Worm (Caenorhabditis elegans) whole organism, L1 larva: ENCODE results near the gene copb-2.
A peak's percentile ranks its signal among the peaks of the same experiment; 100 is the strongest.

Source experiments
- C04F5.9 ChIP-seq: sonication (generic microtip); optimal IDR thresholded peaks from 2 replicates; lab custom pipeline; 2016; ENCODE audit warnings: missing genetic modification characterization, missing compliant biosample characterization
- C16A3.4 ChIP-seq: fragments of 150-350 bp; optimal IDR thresholded peaks from 2 replicates; lab custom pipeline; 2014; ENCODE audit warnings: missing biosample characterization, missing genetic modification characterization
- C34B4.2 ChIP-seq: sonication (generic microtip); optimal IDR thresholded peaks from 2 replicates; lab custom pipeline; 2017; ENCODE audit warnings: mild to moderate bottlenecking, missing genetic modification characterization, missing compliant biosample characterization
- F16B12.6 ChIP-seq: fragments of 150-350 bp; optimal IDR thresholded peaks from 2 replicates; lab custom pipeline; 2014; ENCODE audit warnings: missing biosample characterization, missing genetic modification characterization
- Y116A8C.19 ChIP-seq: sonication (generic microtip); optimal IDR thresholded peaks from 2 replicates; lab custom pipeline; 2016; ENCODE audit warnings: missing compliant biosample characterization, missing genetic modification characterization, borderline replicate concordance
- aly-2 ChIP-seq: fragments of 150-350 bp; optimal IDR thresholded peaks from 2 replicates; lab custom pipeline; 2014; ENCODE audit warnings: missing biosample characterization, missing genetic modification characterization
- ama-1 ChIP-seq: fragments of 150-350 bp; optimal IDR thresholded peaks from 2 replicates; lab custom pipeline; 2014
- ceh-63 ChIP-seq: fragments of 200-800 bp; sonication (Bioruptor generic); optimal IDR thresholded peaks from 2 replicates; lab custom pipeline; 2018; ENCODE audit warnings: mild to moderate bottlenecking, missing genetic modification characterization, missing compliant biosample characterization
- ceh-90 ChIP-seq: sonication (generic microtip); optimal IDR thresholded peaks from 2 replicates; lab custom pipeline; 2016; ENCODE audit warnings: missing genetic modification characterization, missing compliant biosample characterization
- ces-1 ChIP-seq: fragments of 150-350 bp; optimal IDR thresholded peaks from 2 replicates; lab custom pipeline; 2014; ENCODE audit warnings: missing biosample characterization, missing genetic modification reagents, missing genetic modification characterization
- dsc-1 ChIP-seq: sonication (generic microtip); optimal IDR thresholded peaks from 2 replicates; lab custom pipeline; 2016; ENCODE audit warnings: mild to moderate bottlenecking, missing genetic modification characterization, missing compliant biosample characterization
- efl-1 ChIP-seq, 4 experiments: fragments of 150-350 bp; optimal IDR thresholded peaks in 3 of 4; peaks in 1 of 4; 1 replicate in 1 of 4; 2 replicates in 3 of 4; lab custom pipeline; 2014; ENCODE audit warnings: missing biosample characterization in 2 of 4, missing genetic modification characterization in 2 of 4, missing genetic modification reagents in 2 of 4
- efl-3 ChIP-seq: fragments of 200-800 bp; sonication (Bioruptor generic); optimal IDR thresholded peaks from 2 replicates; lab custom pipeline; 2018; ENCODE audit warnings: mild to moderate bottlenecking, missing genetic modification characterization, missing compliant biosample characterization
- egl-27 ChIP-seq, 2 experiments: fragments of 150-350 bp in 1 of 2; sonication (generic microtip); optimal IDR thresholded peaks; 3 replicates each; lab custom pipeline; 2017 to 2018; ENCODE audit warnings: missing biosample characterization in 2 of 2, missing genetic modification characterization in 2 of 2, missing genetic modification reagents in 2 of 2
- elt-3 ChIP-seq, 6 experiments: fragments of 150-350 bp in 1 of 6; sonication (generic microtip); optimal IDR thresholded peaks; 2 replicates each; lab custom pipeline; 2017 to 2018; ENCODE audit warnings: missing biosample characterization in 6 of 6, missing genetic modification characterization in 6 of 6, inconsistent platforms in 1 of 6
- ets-5 ChIP-seq: fragments of 200-800 bp; sonication (Bioruptor generic); IDR thresholded peaks from 2 replicates; pipeline ENCODE4 v1.3.6; 2022; ENCODE audit warnings: missing genetic modification characterization, missing compliant biosample characterization
- fkh-10 ChIP-seq: sonication (generic microtip); optimal IDR thresholded peaks from 2 replicates; lab custom pipeline; 2017; ENCODE audit warnings: missing biosample characterization, missing genetic modification reagents, missing genetic modification characterization
- fkh-4 ChIP-seq: sonication (generic microtip); optimal IDR thresholded peaks from 2 replicates; lab custom pipeline; 2016; ENCODE audit warnings: missing compliant biosample characterization, missing genetic modification characterization, borderline replicate concordance
- fkh-8 ChIP-seq: sonication (generic microtip); optimal IDR thresholded peaks from 2 replicates; lab custom pipeline; 2016; ENCODE audit warnings: mild to moderate bottlenecking, missing genetic modification characterization, missing compliant biosample characterization
- grh-1 ChIP-seq: fragments of 200-800 bp; sonication (Bioruptor generic); IDR thresholded peaks from 2 replicates; pipeline ENCODE4 v1.3.6; 2022; ENCODE audit warnings: missing genetic modification reagents, missing genetic modification characterization, missing compliant biosample characterization
- hlh-4 ChIP-seq: sonication (generic microtip); optimal IDR thresholded peaks from 2 replicates; lab custom pipeline; 2016; ENCODE audit warnings: mild to moderate bottlenecking, missing genetic modification characterization, missing compliant biosample characterization
- irx-1 ChIP-seq: sonication (generic microtip); optimal IDR thresholded peaks from 2 replicates; lab custom pipeline; 2016; ENCODE audit warnings: missing genetic modification characterization, missing compliant biosample characterization
- jun-1 ChIP-seq: fragments of 150-350 bp; optimal IDR thresholded peaks from 2 replicates; lab custom pipeline; 2014; ENCODE audit warnings: missing biosample characterization, missing genetic modification reagents, missing genetic modification characterization
- lin-13 ChIP-seq: fragments of 150-350 bp; optimal IDR thresholded peaks from 2 replicates; lab custom pipeline; 2014; ENCODE audit warnings: missing biosample characterization, missing genetic modification reagents, missing genetic modification characterization
- lin-14 ChIP-seq: fragments of 200-800 bp; sonication (Bioruptor generic); optimal IDR thresholded peaks from 2 replicates; lab custom pipeline; 2018; ENCODE audit warnings: mild to moderate bottlenecking, missing genetic modification characterization, moderate library complexity, missing compliant biosample characterization
- lin-15B ChIP-seq: fragments of 150-350 bp; sonication (generic microtip); optimal IDR thresholded peaks from 3 replicates; lab custom pipeline; 2014; ENCODE audit warnings: missing biosample characterization, missing genetic modification characterization
- lin-35 ChIP-seq, 2 experiments: fragments of 150-350 bp; optimal IDR thresholded peaks; 2 replicates each; lab custom pipeline; 2014; ENCODE audit warnings: missing biosample characterization in 2 of 2, missing genetic modification characterization in 2 of 2, missing genetic modification reagents in 2 of 2
- lir-3 ChIP-seq: sonication (generic microtip); optimal IDR thresholded peaks from 2 replicates; lab custom pipeline; 2016; ENCODE audit warnings: mild to moderate bottlenecking, missing genetic modification characterization, moderate library complexity, missing compliant biosample characterization; ENCODE audit not compliant: poor library complexity
- lsy-2 ChIP-seq, 2 experiments: fragments of 150-350 bp; optimal IDR thresholded peaks; 2 replicates each; lab custom pipeline; 2014; ENCODE audit warnings: missing biosample characterization in 2 of 2, missing genetic modification characterization in 2 of 2
- mdl-1 ChIP-seq, 2 experiments: fragments of 150-350 bp; optimal IDR thresholded peaks; 2 replicates each; lab custom pipeline; 2014 to 2017; ENCODE audit warnings: missing biosample characterization in 2 of 2, missing genetic modification characterization in 2 of 2, inconsistent platforms in 1 of 2
- mef-2 ChIP-seq: fragments of 150-350 bp; optimal IDR thresholded peaks from 2 replicates; lab custom pipeline; 2014; ENCODE audit warnings: missing biosample characterization, missing genetic modification characterization
- mep-1 ChIP-seq: fragments of 150-350 bp; optimal IDR thresholded peaks from 2 replicates; lab custom pipeline; 2014; ENCODE audit warnings: missing biosample characterization, missing genetic modification characterization
- nhr-11 ChIP-seq: fragments of 150-350 bp; optimal IDR thresholded peaks from 2 replicates; lab custom pipeline; 2014; ENCODE audit warnings: missing biosample characterization, missing genetic modification characterization
- nhr-19 ChIP-seq: fragments of 200-800 bp; sonication (Bioruptor generic); conservative IDR thresholded peaks from 2 replicates; pipeline ENCODE4 v1.3.6; 2022; ENCODE audit warnings: missing genetic modification characterization, missing compliant biosample characterization
- nhr-20 ChIP-seq: sonication (generic microtip); optimal IDR thresholded peaks from 2 replicates; lab custom pipeline; 2016; ENCODE audit warnings: mild to moderate bottlenecking, missing genetic modification characterization, missing compliant biosample characterization
- nhr-76 ChIP-seq: sonication (generic microtip); optimal IDR thresholded peaks from 2 replicates; lab custom pipeline; 2017; ENCODE audit warnings: missing biosample characterization, missing genetic modification characterization
- nhr-85 ChIP-seq: sonication (generic microtip); peaks from one replicate; lab custom pipeline; 2016; ENCODE audit warnings: missing genetic modification characterization, inconsistent platforms, missing compliant biosample characterization
- nhr-90 ChIP-seq: sonication (generic microtip); optimal IDR thresholded peaks from 2 replicates; lab custom pipeline; 2016; ENCODE audit warnings: mild to moderate bottlenecking, missing genetic modification characterization, missing compliant biosample characterization; ENCODE audit not compliant: poor library complexity
- pag-3 ChIP-seq: sonication (generic microtip); optimal IDR thresholded peaks from 2 replicates; lab custom pipeline; 2017; ENCODE audit warnings: missing genetic modification characterization, mild to moderate bottlenecking, missing compliant biosample characterization, antibody characterized with exemption, borderline replicate concordance; ENCODE audit not compliant: insufficient read depth
- pqm-1 ChIP-seq: sonication (generic microtip); optimal IDR thresholded peaks from 3 replicates; lab custom pipeline; 2017; ENCODE audit warnings: missing biosample characterization, missing genetic modification characterization
- rnt-1 ChIP-seq: sonication (generic microtip); optimal IDR thresholded peaks from 2 replicates; lab custom pipeline; 2016; ENCODE audit warnings: mild to moderate bottlenecking, missing genetic modification characterization, moderate library complexity, missing compliant biosample characterization
- skn-1 ChIP-seq: fragments of 150-350 bp; optimal IDR thresholded peaks from 2 replicates; lab custom pipeline; 2014; ENCODE audit warnings: missing biosample characterization, missing genetic modification characterization
- snpc-4 ChIP-seq: fragments of 150-350 bp; optimal IDR thresholded peaks from 2 replicates; lab custom pipeline; 2014; ENCODE audit warnings: missing biosample characterization, missing genetic modification characterization
- sox-4 ChIP-seq: sonication (generic microtip); optimal IDR thresholded peaks from 2 replicates; lab custom pipeline; 2016; ENCODE audit warnings: missing genetic modification characterization, missing compliant biosample characterization
- sptf-1 ChIP-seq: fragments of 150-350 bp; optimal IDR thresholded peaks from 2 replicates; lab custom pipeline; 2014; ENCODE audit warnings: missing biosample characterization, missing genetic modification characterization
- sup-37 ChIP-seq: fragments of 200-800 bp; sonication (Bioruptor generic); optimal IDR thresholded peaks from 2 replicates; lab custom pipeline; 2018; ENCODE audit warnings: mild to moderate bottlenecking, missing genetic modification characterization, missing compliant biosample characterization
- tbx-2 ChIP-seq: sonication (generic microtip); optimal IDR thresholded peaks from 2 replicates; lab custom pipeline; 2016; ENCODE audit warnings: missing genetic modification characterization, missing compliant biosample characterization
- tlp-1 ChIP-seq: fragments of 150-350 bp; optimal IDR thresholded peaks from 2 replicates; lab custom pipeline; 2014; ENCODE audit warnings: missing biosample characterization, missing genetic modification characterization
- unc-130 ChIP-seq: fragments of 150-350 bp; optimal IDR thresholded peaks from 2 replicates; lab custom pipeline; 2017; ENCODE audit warnings: missing biosample characterization, missing genetic modification characterization, inconsistent platforms
- unc-86 ChIP-seq: sonication (generic microtip); optimal IDR thresholded peaks from 2 replicates; lab custom pipeline; 2016; ENCODE audit warnings: missing genetic modification characterization, missing compliant biosample characterization
- zag-1 ChIP-seq: fragments of 150-350 bp; optimal IDR thresholded peaks from 2 replicates; lab custom pipeline; 2014; ENCODE audit warnings: missing biosample characterization, missing genetic modification characterization
- zip-4 ChIP-seq: fragments of 200-800 bp; sonication (Bioruptor generic); optimal IDR thresholded peaks from 2 replicates; lab custom pipeline; 2018; ENCODE audit warnings: mild to moderate bottlenecking, missing genetic modification characterization, moderate library complexity, missing compliant biosample characterization

Gene copb-2

ce11 chrIV:9444417-9445026 is 15.0 kb upstream of the copb-2 start (continued):
- TF ChIP-seq ceh-63 (GFP tag; lab: Kevin White, UChicago) (no peak), snpc-4 (tag; lab: Kevin White, UChicago) (peak; percentile 99), lin-35 (GFP tag; optimal IDR thresholded peaks at IDR 0.05; lab: Kevin White, UChicago) (peak; percentile 83 to 88), nhr-90 (tag; lab: Kevin White, UChicago) (peak; percentile 96), sup-37 (peak; percentile 46), aly-2 (tag; lab: Kevin White, UChicago) (peak; percentile 93), rnt-1 (tag; lab: Kevin White, UChicago) (peak; percentile 94), ama-1 (peak; percentile 98), pag-3 (tag; lab: Kevin White, UChicago) (no peak), tbx-2 (peak; percentile 95), mdl-1 (tag; optimal IDR thresholded peaks at IDR 0.05; lab: Kevin White, UChicago) (peak in 1 of 2 experiments; percentile 91), dsc-1 (tag; lab: Kevin White, UChicago) (peak; percentile 95), C04F5.9 (tag; lab: Kevin White, UChicago) (peak; percentile 61), unc-86 (peak; percentile 93), unc-130 (tag; lab: Kevin White, UChicago) (peak; percentile 76), zag-1 (tag; lab: Kevin White, UChicago) (peak; percentile 61), zip-4 (peak; percentile 79), lin-13 (GFP tag; lab: Kevin White, UChicago) (peak; percentile 91), grh-1 (peak; percentile 73), skn-1 (tag; lab: Kevin White, UChicago) (peak; percentile 78), nhr-11 (tag; lab: Kevin White, UChicago) (peak; percentile 50), mep-1 (tag; lab: Kevin White, UChicago) (peak; percentile 90), ces-1 (GFP tag; lab: Kevin White, UChicago) (no peak), irx-1 (peak; percentile 93), pqm-1 (tag; lab: Kevin White, UChicago) (no peak), ets-5 (GFP tag; lab: Robert Waterston, UW) (no peak), elt-3 (tag; optimal IDR thresholded peaks at IDR 0.05; lab: Kevin White, UChicago) (peak in 4 of 6 experiments; percentile 41 to 80 (median 65)), efl-1 (optimal IDR thresholded peaks at IDR 0.05; lab: Kevin White, UChicago) (peak; percentile 83 to 84), efl-1 (GFP tag; optimal IDR thresholded peaks at IDR 0.05 in 1 of 2; lab: Kevin White, UChicago) (peak; percentile 70 to 97), jun-1 (tag; lab: Kevin White, UChicago) (peak; percentile 95), ceh-90 (tag; lab: Kevin White, UChicago) (no peak), tlp-1 (tag; lab: Kevin White, UChicago) (no peak), lin-15B (tag; lab: Kevin White, UChicago) (peak; percentile 63), egl-27 (tag; optimal IDR thresholded peaks at IDR 0.05; lab: Kevin White, UChicago) (peak; percentile 52 to 79), lin-14 (GFP tag; lab: Kevin White, UChicago) (peak; percentile 99), mef-2 (tag; lab: Kevin White, UChicago) (peak; percentile 47), efl-3 (GFP tag; lab: Kevin White, UChicago) (peak; percentile 30), C34B4.2 (tag; lab: Kevin White, UChicago) (no peak), Y116A8C.19 (tag; lab: Kevin White, UChicago) (no peak), nhr-19 (peak; percentile 96), nhr-85 (tag; lab: Kevin White, UChicago) (peak; percentile 97), sptf-1 (no peak), fkh-8 (tag; lab: Kevin White, UChicago) (peak; percentile 94), C16A3.4 (tag; lab: Kevin White, UChicago) (peak; percentile 92), hlh-4 (tag; lab: Kevin White, UChicago) (no peak), lsy-2 (tag; optimal IDR thresholded peaks at IDR 0.05; lab: Kevin White, UChicago) (peak; percentile 87 to 90), F16B12.6 (tag; lab: Kevin White, UChicago) (peak; percentile 51), fkh-4 (tag; lab: Kevin White, UChicago) (peak; percentile 52), fkh-10 (GFP tag; lab: Kevin White, UChicago) (peak; percentile 87), nhr-76 (tag; lab: Kevin White, UChicago) (peak; percentile 25), sox-4 (tag; lab: Kevin White, UChicago) (peak; percentile 80), lir-3 (tag; lab: Kevin White, UChicago) (peak; percentile 72), nhr-20 (peak; percentile 97)
